Worm (Caenorhabditis elegans): ENCODE measurements around the gene W03A5.1.

DNA sequence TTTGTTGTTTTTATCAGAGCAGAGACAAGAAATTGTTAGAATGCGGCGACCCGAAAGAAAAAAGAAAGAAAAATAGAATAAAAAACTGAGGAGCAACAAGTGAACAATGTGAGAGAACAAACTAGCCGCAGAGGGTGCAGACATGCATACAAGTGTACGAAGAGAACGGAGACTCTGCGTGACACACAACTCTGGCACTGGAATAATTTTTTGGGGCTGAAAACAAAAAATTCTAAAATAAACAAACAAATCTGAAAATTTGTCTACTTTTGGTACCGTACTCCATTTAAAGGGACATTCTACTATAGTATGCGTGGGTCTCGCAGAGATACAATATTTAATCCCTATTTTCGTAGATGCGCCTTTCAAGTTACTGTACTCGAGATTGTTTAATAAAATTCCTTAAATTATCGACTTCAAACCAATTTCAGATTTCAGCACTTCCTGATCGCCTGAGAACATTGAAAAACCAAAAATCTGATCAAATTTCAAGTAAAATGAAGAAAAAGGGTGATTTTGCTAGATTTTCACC is 32.6 kb upstream of the W03A5.1 start:
- TF ChIP-seq ama-1 (optimal IDR thresholded peaks at IDR 0.05): no peak
- no peak for TF ChIP-seq rnt-1 (tag; optimal IDR thresholded peaks at IDR 0.05)
- TF ChIP-seq dve-1 (tag; optimal IDR thresholded peaks at IDR 0.05): no peak
- no peak for TF ChIP-seq lin-11 (tag; optimal IDR thresholded peaks at IDR 0.05)
